Fruit fly (Drosophila melanogaster) whole organism, embryonic: Measurements from ENCODE around the gene RhoGAP19D.
A peak's percentile ranks its signal among the peaks of the same experiment; 100 is the strongest.

ENCODE experiments used
- Atf3 ChIP-seq: fragments of 200-800 bp; sonication (Bioruptor generic); optimal IDR thresholded peaks from 3 replicates; lab custom pipeline; 2016; ENCODE audit warnings: missing biosample characterization, missing genetic modification characterization
- CG10274 ChIP-seq: fragments of 200-800 bp; sonication (Bioruptor generic); optimal IDR thresholded peaks from 3 replicates; lab custom pipeline; 2017; ENCODE audit warnings: missing biosample characterization, mild to moderate bottlenecking, missing genetic modification characterization
- CG10654 ChIP-seq: fragments of 200-800 bp; sonication (Bioruptor generic); optimal IDR thresholded peaks from 2 replicates; lab custom pipeline; 2016; ENCODE audit warnings: missing biosample characterization, missing genetic modification characterization
- CG11247 ChIP-seq: fragments of 200-800 bp; sonication (Bioruptor generic); IDR thresholded peaks from 2 replicates; pipeline ENCODE4 v1.3.6; 2022; ENCODE audit warnings: missing biosample characterization, missing genetic modification characterization
- CG12299 ChIP-seq: fragments of 200-800 bp; sonication (Bioruptor generic); optimal IDR thresholded peaks from 2 replicates; lab custom pipeline; 2018; ENCODE audit warnings: missing biosample characterization, mild to moderate bottlenecking, missing genetic modification characterization
- CG15514 ChIP-seq: fragments of 200-800 bp; sonication (Bioruptor generic); optimal IDR thresholded peaks from 3 replicates; lab custom pipeline; 2017; ENCODE audit warnings: missing biosample characterization, missing genetic modification characterization, mild to moderate bottlenecking, moderate library complexity, missing genetic modification reagents
- CG15601 ChIP-seq: fragments of 200-800 bp; sonication (Bioruptor generic); optimal IDR thresholded peaks from 3 replicates; lab custom pipeline; 2019; ENCODE audit warnings: missing biosample characterization, mild to moderate bottlenecking, missing genetic modification characterization, moderate library complexity
- CG1602 ChIP-seq: fragments of 200-800 bp; sonication (Bioruptor generic); optimal IDR thresholded peaks from 3 replicates; lab custom pipeline; 2016; ENCODE audit warnings: missing biosample characterization, missing genetic modification characterization
- CG1647 ChIP-seq: fragments of 200-800 bp; sonication (Bioruptor generic); optimal IDR thresholded peaks from 3 replicates; lab custom pipeline; 2016; ENCODE audit warnings: missing biosample characterization, missing genetic modification characterization
- CG16863 ChIP-seq: fragments of 200-800 bp; sonication (Bioruptor generic); optimal IDR thresholded peaks from 3 replicates; lab custom pipeline; 2016; ENCODE audit warnings: missing biosample characterization, missing genetic modification characterization
- CG18619 ChIP-seq: fragments of 200-800 bp; sonication (Bioruptor generic); optimal IDR thresholded peaks from 3 replicates; lab custom pipeline; 2017; ENCODE audit warnings: missing biosample characterization, mild to moderate bottlenecking, missing genetic modification characterization
- CG2116 ChIP-seq: fragments of 200-800 bp; sonication (Bioruptor generic); optimal IDR thresholded peaks from 3 replicates; lab custom pipeline; 2018; ENCODE audit warnings: missing biosample characterization, mild to moderate bottlenecking, missing genetic modification characterization
- CG2120 ChIP-seq: fragments of 200-800 bp; sonication (Bioruptor generic); optimal IDR thresholded peaks from 3 replicates; lab custom pipeline; 2016; ENCODE audit warnings: missing biosample characterization, missing genetic modification characterization
- CG2889 ChIP-seq: fragments of 200-800 bp; sonication (Bioruptor generic); IDR thresholded peaks from 3 replicates; pipeline ENCODE4 v1.3.6; 2022; ENCODE audit warnings: missing biosample characterization, missing genetic modification characterization
- CG32767 ChIP-seq: fragments of 200-800 bp; sonication (Bioruptor generic); IDR thresholded peaks from 2 replicates; pipeline ENCODE4 v1.3.6; 2022; ENCODE audit warnings: missing biosample characterization, missing genetic modification characterization
- CG4424 ChIP-seq: fragments of 200-800 bp; sonication (Bioruptor generic); optimal IDR thresholded peaks from 3 replicates; lab custom pipeline; 2016; ENCODE audit warnings: missing biosample characterization, missing genetic modification characterization
- CG6654 ChIP-seq: fragments of 200-800 bp; sonication (Bioruptor generic); optimal IDR thresholded peaks from 2 replicates; lab custom pipeline; 2017; ENCODE audit warnings: missing biosample characterization, mild to moderate bottlenecking, missing genetic modification characterization
- CG9215 ChIP-seq: fragments of 200-800 bp; sonication (Bioruptor generic); IDR thresholded peaks from 2 replicates; pipeline ENCODE4 v1.3.6; 2022; ENCODE audit warnings: missing biosample characterization, missing genetic modification characterization
- CG9727 ChIP-seq: fragments of 200-800 bp; sonication (Bioruptor generic); optimal IDR thresholded peaks from 3 replicates; lab custom pipeline; 2017; ENCODE audit warnings: missing biosample characterization, mild to moderate bottlenecking, missing genetic modification characterization
- CG9817 ChIP-seq: fragments of 200-800 bp; sonication (Bioruptor generic); optimal IDR thresholded peaks from 2 replicates; lab custom pipeline; 2018; ENCODE audit warnings: missing biosample characterization, mild to moderate bottlenecking, missing genetic modification characterization, moderate library complexity
- CoRest ChIP-seq: fragments of 200-800 bp; sonication (Bioruptor generic); optimal IDR thresholded peaks from 3 replicates; lab custom pipeline; 2018; ENCODE audit warnings: missing biosample characterization, mild to moderate bottlenecking, missing genetic modification characterization, moderate library complexity
- CrebB ChIP-seq: fragments of 200-800 bp; sonication (Bioruptor generic); optimal IDR thresholded peaks from 3 replicates; lab custom pipeline; 2018; ENCODE audit warnings: missing biosample characterization, mild to moderate bottlenecking, missing genetic modification characterization
- Eip74EF ChIP-seq, 2 experiments: fragments of 200-800 bp in 1 of 2; fragments of >200 bp in 1 of 2; sonication (Bioruptor generic) in 1 of 2; optimal IDR thresholded peaks; 2 replicates each; lab custom pipeline; 2017 to 2019; ENCODE audit warnings: missing biosample characterization in 2 of 2, missing genetic modification characterization in 2 of 2, mild to moderate bottlenecking in 1 of 2, moderate library complexity in 1 of 2
- H15 ChIP-seq: fragments of 200-800 bp; sonication (Bioruptor generic); IDR thresholded peaks from 3 replicates; pipeline ENCODE4 v1.3.6; 2022; ENCODE audit warnings: missing biosample characterization, missing genetic modification characterization
- HmgD ChIP-seq: fragments of 200-800 bp; sonication (Bioruptor generic); optimal IDR thresholded peaks from 3 replicates; lab custom pipeline; 2016; ENCODE audit warnings: missing biosample characterization, missing genetic modification characterization
- Hr3 ChIP-seq: fragments of 200-800 bp; sonication (Bioruptor generic); optimal IDR thresholded peaks from 3 replicates; lab custom pipeline; 2016; ENCODE audit warnings: missing biosample characterization, missing genetic modification characterization
- Hsf ChIP-seq: fragments of 200-800 bp; sonication (Bioruptor generic); optimal IDR thresholded peaks from 3 replicates; lab custom pipeline; 2016; ENCODE audit warnings: missing biosample characterization, missing genetic modification characterization
- Kr ChIP-seq: fragments of 200-800 bp; sonication (Bioruptor generic); optimal IDR thresholded peaks from 2 replicates; lab custom pipeline; 2017; ENCODE audit warnings: missing biosample characterization, mild to moderate bottlenecking, missing genetic modification characterization
- Mad ChIP-seq: fragments of 200-800 bp; sonication (Bioruptor generic); optimal IDR thresholded peaks from 2 replicates; lab custom pipeline; 2016; ENCODE audit warnings: missing biosample characterization, missing genetic modification characterization
- Oaz ChIP-seq: fragments of 200-800 bp; sonication (Bioruptor generic); IDR thresholded peaks from 2 replicates; pipeline ENCODE4 v1.3.6; 2022; ENCODE audit warnings: missing biosample characterization, missing genetic modification characterization
- PHDP ChIP-seq: fragments of 200-800 bp; sonication (Bioruptor generic); optimal IDR thresholded peaks from 3 replicates; lab custom pipeline; 2018; ENCODE audit warnings: missing biosample characterization, mild to moderate bottlenecking, missing genetic modification characterization, moderate library complexity
- Poxn ChIP-seq: fragments of 200-800 bp; sonication (Bioruptor generic); IDR thresholded peaks from 2 replicates; pipeline ENCODE4 v1.3.6; 2022; ENCODE audit warnings: missing biosample characterization, missing genetic modification characterization
- Rfx ChIP-seq: fragments of 200-800 bp; sonication (Bioruptor generic); IDR thresholded peaks from 2 replicates; pipeline ENCODE4 v1.3.6; 2022; ENCODE audit warnings: missing biosample characterization, missing genetic modification characterization
- Sin3A ChIP-seq: fragments of >200 bp; optimal IDR thresholded peaks from 2 replicates; lab custom pipeline; 2018
- Tbp ChIP-seq: fragments of >200 bp; optimal IDR thresholded peaks from 2 replicates; lab custom pipeline; 2018; ENCODE audit warnings: missing biosample characterization, missing genetic modification characterization
- Trl ChIP-seq, 3 experiments: fragments of >200 bp in 2 of 3; fragments of 200-800 bp in 1 of 3; sonication (Bioruptor generic) in 1 of 3; optimal IDR thresholded peaks; 2 replicates in 1 of 3; 3 replicates in 2 of 3; lab custom pipeline; 2016 to 2017; ENCODE audit warnings: missing biosample characterization in 1 of 3, missing genetic modification characterization in 1 of 3
- ab ChIP-seq: fragments of 200-800 bp; sonication (Bioruptor generic); optimal IDR thresholded peaks from 2 replicates; lab custom pipeline; 2016; ENCODE audit warnings: missing biosample characterization, missing genetic modification characterization
- bbx ChIP-seq: fragments of 200-800 bp; sonication (Bioruptor generic); IDR thresholded peaks from 2 replicates; pipeline ENCODE4 v1.3.6; 2022; ENCODE audit warnings: missing biosample characterization, missing genetic modification characterization; ENCODE audit not compliant: partially characterized antibody
- cad ChIP-seq: fragments of >200 bp; optimal IDR thresholded peaks from 2 replicates; lab custom pipeline; 2017; ENCODE audit warnings: missing biosample characterization, missing genetic modification characterization
- cas ChIP-seq: fragments of 200-800 bp; sonication (Bioruptor generic); IDR thresholded peaks from 2 replicates; pipeline ENCODE4 v1.3.6; 2022; ENCODE audit warnings: missing biosample characterization, missing genetic modification characterization
- cg ChIP-seq: fragments of 200-800 bp; sonication (Bioruptor generic); optimal IDR thresholded peaks from 3 replicates; lab custom pipeline; 2019; ENCODE audit warnings: missing biosample characterization, mild to moderate bottlenecking, missing genetic modification characterization, moderate library complexity
- dimm ChIP-seq: fragments of 200-800 bp; sonication (Bioruptor generic); IDR thresholded peaks from 2 replicates; pipeline ENCODE4 v1.3.6; 2022; ENCODE audit warnings: missing biosample characterization, missing genetic modification characterization
- emc ChIP-seq: fragments of 200-800 bp; sonication (Bioruptor generic); optimal IDR thresholded peaks from 2 replicates; lab custom pipeline; 2016; ENCODE audit warnings: missing biosample characterization, missing genetic modification characterization
- grau ChIP-seq: fragments of 200-800 bp; optimal IDR thresholded peaks from 3 replicates; lab custom pipeline; 2019; ENCODE audit warnings: missing biosample characterization, mild to moderate bottlenecking, missing genetic modification characterization, moderate library complexity
- gro ChIP-seq: fragments of 200-800 bp; sonication (Bioruptor generic); optimal IDR thresholded peaks from 2 replicates; lab custom pipeline; 2016; ENCODE audit warnings: missing biosample characterization, missing genetic modification characterization
- mld ChIP-seq: fragments of 200-800 bp; sonication (Bioruptor generic); IDR thresholded peaks from 3 replicates; pipeline ENCODE4 v1.3.6; 2022; ENCODE audit warnings: missing biosample characterization, missing genetic modification characterization; ENCODE audit not compliant: partially characterized antibody
- nerfin-1 ChIP-seq: fragments of 200-800 bp; sonication (Bioruptor generic); optimal IDR thresholded peaks from 3 replicates; lab custom pipeline; 2019; ENCODE audit warnings: missing biosample characterization, mild to moderate bottlenecking, missing genetic modification characterization, moderate library complexity
- odd ChIP-seq: fragments of 200-800 bp; sonication (Bioruptor generic); optimal IDR thresholded peaks from 2 replicates; lab custom pipeline; 2017; ENCODE audit warnings: missing biosample characterization, mild to moderate bottlenecking, missing genetic modification characterization
- otp ChIP-seq: fragments of 200-800 bp; sonication (Bioruptor generic); IDR thresholded peaks from 3 replicates; pipeline ENCODE4, ENCODE4 v1.3.6; 2022; ENCODE audit warnings: missing biosample characterization, missing genetic modification characterization
- shn ChIP-seq: fragments of 200-800 bp; sonication (Bioruptor generic); optimal IDR thresholded peaks from 3 replicates; lab custom pipeline; 2016; ENCODE audit warnings: missing biosample characterization, missing genetic modification characterization
- unpg ChIP-seq: fragments of 200-800 bp; sonication (Bioruptor generic); optimal IDR thresholded peaks from 3 replicates; lab custom pipeline; 2018; ENCODE audit warnings: missing biosample characterization, mild to moderate bottlenecking, missing genetic modification characterization, moderate library complexity

RhoGAP19D gene

DNA sequence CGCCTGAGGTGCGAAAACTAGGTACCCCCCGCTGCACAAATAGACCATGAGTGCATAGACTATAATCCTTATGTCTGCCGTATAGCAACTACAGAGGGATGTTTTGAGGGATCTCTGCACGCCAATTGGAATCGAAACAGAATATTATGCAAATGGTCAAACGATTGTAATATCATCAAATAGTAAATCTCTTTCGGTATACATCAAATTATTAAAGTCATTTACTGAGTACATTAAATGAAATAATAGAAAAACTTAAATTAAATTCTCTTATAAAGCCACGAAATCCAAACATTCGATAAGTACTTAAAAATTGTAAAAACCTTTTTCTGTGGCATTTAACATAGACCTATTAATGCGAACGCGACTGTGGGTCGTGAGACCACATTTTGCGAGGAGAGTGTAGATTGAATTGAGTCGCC is 21.8 kb downstream of the RhoGAP19D start (continued):
- TF ChIP-seq emc (GFP tag; lab: Kevin White, UChicago) (peak; percentile 11), CG15514 (GFP tag; lab: Kevin White, UChicago) (peak; percentile 19), CG15601 (tag; lab: Kevin White, UChicago) (peak; percentile 60), Poxn (no peak), Kr (GFP tag; lab: Kevin White, UChicago) (no peak), Oaz (GFP tag; lab: Robert Waterston, UW) (no peak), CG9817 (tag; lab: Kevin White, UChicago) (peak; percentile 5), H15 (GFP tag; lab: Robert Waterston, UW) (peak; percentile 10; the same call in 1 of the 3 replicates), CG12299 (tag; lab: Kevin White, UChicago) (no peak), CG32767 (GFP tag; lab: Robert Waterston, UW) (0 out of 2 replicates have a peak, but pooled peaks have one; percentile 33), gro (GFP tag; lab: Kevin White, UChicago) (peak; percentile 21), Hr3 (GFP tag; lab: Kevin White, UChicago) (peak; percentile 43), grau (tag; lab: Kevin White, UChicago) (peak; percentile 71), Sin3A (lab: Kevin White, UChicago) (no peak), Mad (GFP tag; lab: Kevin White, UChicago) (peak; percentile 5), CG6654 (GFP tag; lab: Kevin White, UChicago) (peak; percentile 55), CG18619 (GFP tag; lab: Kevin White, UChicago) (peak; percentile 65), cas (GFP tag; lab: Robert Waterston, UW) (no peak), cad (GFP tag; lab: Kevin White, UChicago) (no peak), CG4424 (peak; percentile 69), CG2116 (GFP tag; lab: Kevin White, UChicago) (peak; percentile 2), Tbp (GFP tag; lab: Kevin White, UChicago) (no peak), ab (GFP tag; lab: Kevin White, UChicago) (no peak), PHDP (tag; lab: Kevin White, UChicago) (peak; percentile 57), shn (GFP tag; lab: Kevin White, UChicago) (no peak), bbx (GFP tag; lab: Robert Waterston, UW) (no peak), Hsf (GFP tag; lab: Kevin White, UChicago) (peak; percentile 50), otp (GFP tag; lab: Robert Waterston, UW) (no peak), CG11247 (no peak), CG16863 (GFP tag; lab: Kevin White, UChicago) (peak; percentile 47), Atf3 (no peak), Rfx (GFP tag; lab: Robert Waterston, UW) (peak; percentile 27; the same call in 1 of the 2 replicates), CG9215 (GFP tag; lab: Robert Waterston, UW) (peak; percentile 21; the same call in 1 of the 2 replicates), CG9727 (GFP tag; lab: Kevin White, UChicago) (peak; percentile 73), CG1602 (GFP tag; lab: Kevin White, UChicago) (peak; percentile 28), HmgD (no peak), CrebB (no peak), CG10274 (GFP tag; lab: Kevin White, UChicago) (peak; percentile 46), Trl (optimal IDR thresholded peaks at IDR 0.05; lab: Kevin White, UChicago) (no peak), Trl (GFP tag; optimal IDR thresholded peaks at IDR 0.05; lab: Kevin White, UChicago) (no peak), CoRest (peak; percentile 70), cg (GFP tag; lab: Kevin White, UChicago) (no peak), nerfin-1 (peak; percentile 67), CG2889 (GFP tag; lab: Robert Waterston, UW) (no peak), CG10654 (GFP tag; lab: Kevin White, UChicago) (peak; percentile 20), dimm (GFP tag; lab: Robert Waterston, UW) (no peak), mld (GFP tag; lab: Robert Waterston, UW) (no peak), Eip74EF (GFP tag; optimal IDR thresholded peaks at IDR 0.05; lab: Kevin White, UChicago) (peak in 1 of 2 experiments; percentile 82), CG1647 (GFP tag; lab: Kevin White, UChicago) (peak; percentile 27), CG2120 (GFP tag; lab: Kevin White, UChicago) (peak; percentile 36), odd (GFP tag; lab: Kevin White, UChicago) (peak; percentile 42), unpg (GFP tag; lab: Kevin White, UChicago) (peak; percentile 45)
